Fruit fly (Drosophila melanogaster) whole organism, adult: Measurements from ENCODE around the gene Porin2.

Source experiments
- CG11617 ChIP-seq: fragments of 200-800 bp; sonication (Bioruptor generic); optimal IDR thresholded peaks from 2 replicates; lab custom pipeline; 2017; ENCODE audit warnings: mild to moderate bottlenecking, missing biosample characterization, missing genetic modification reagents, missing genetic modification characterization
- CG14711 ChIP-seq: fragments of 200-800 bp; sonication (Bioruptor generic); optimal IDR thresholded peaks from 2 replicates; lab custom pipeline; 2018; ENCODE audit warnings: missing biosample characterization, mild to moderate bottlenecking, missing genetic modification characterization, moderate library complexity
- CG1620 ChIP-seq: fragments of 200-800 bp; sonication (Bioruptor generic); optimal IDR thresholded peaks from 2 replicates; lab custom pipeline; 2016; ENCODE audit warnings: missing biosample characterization, missing genetic modification characterization
- CG33017 ChIP-seq: fragments of 200-800 bp; sonication (Bioruptor generic); optimal IDR thresholded peaks from 2 replicates; lab custom pipeline; 2018; ENCODE audit warnings: missing biosample characterization, mild to moderate bottlenecking, missing genetic modification characterization, moderate library complexity
- CG5204 ChIP-seq: fragments of 200-800 bp; sonication (Bioruptor generic); optimal IDR thresholded peaks from 2 replicates; lab custom pipeline; 2016; ENCODE audit warnings: missing biosample characterization, missing genetic modification characterization
- CG7101 ChIP-seq: fragments of 200-800 bp; sonication (Bioruptor generic); optimal IDR thresholded peaks from 2 replicates; lab custom pipeline; 2018; ENCODE audit warnings: missing biosample characterization, mild to moderate bottlenecking, missing genetic modification characterization, moderate library complexity
- Clk ChIP-seq: fragments of 200-800 bp; sonication (Bioruptor generic); optimal IDR thresholded peaks from 2 replicates; lab custom pipeline; 2017; ENCODE audit warnings: missing biosample characterization, missing genetic modification characterization
- Crg-1 ChIP-seq: fragments of 200-800 bp; sonication (Bioruptor generic); optimal IDR thresholded peaks from 2 replicates; lab custom pipeline; 2016; ENCODE audit warnings: missing biosample characterization, missing genetic modification characterization
- bab1 ChIP-seq: fragments of 200-800 bp; sonication (Bioruptor generic); optimal IDR thresholded peaks from 3 replicates; lab custom pipeline; 2019; ENCODE audit warnings: missing biosample characterization, mild to moderate bottlenecking, missing genetic modification characterization, moderate library complexity
- cic ChIP-seq: fragments of 200-800 bp; sonication (Bioruptor generic); optimal IDR thresholded peaks from 2 replicates; lab custom pipeline; 2017; ENCODE audit warnings: missing biosample characterization, mild to moderate bottlenecking, missing genetic modification characterization, moderate library complexity
- kay ChIP-seq: fragments of 200-800 bp; sonication (Bioruptor generic); peaks from one replicate; lab custom pipeline; 2016; ENCODE audit warnings: missing biosample characterization, missing genetic modification characterization, borderline replicate concordance
- pad ChIP-seq: fragments of 200-800 bp; sonication (Bioruptor generic); optimal IDR thresholded peaks from 3 replicates; lab custom pipeline; 2017; ENCODE audit warnings: missing biosample characterization, missing genetic modification characterization, mild to moderate bottlenecking, moderate library complexity, missing genetic modification reagents
- tj ChIP-seq: fragments of 200-800 bp; sonication (Bioruptor generic); optimal IDR thresholded peaks from 3 replicates; lab custom pipeline; 2017; ENCODE audit warnings: missing biosample characterization, mild to moderate bottlenecking, missing genetic modification characterization, moderate library complexity

- TF ChIP-seq CG14711: peak; percentile 35
- peak; percentile 22 for TF ChIP-seq tj (GFP tag; lab: Kevin White, UChicago)
- no peak for TF ChIP-seq pad (GFP tag; lab: Kevin White, UChicago)
- TF ChIP-seq Clk (GFP tag; lab: Kevin White, UChicago): no peak
- no peak for TF ChIP-seq kay (GFP tag; lab: Kevin White, UChicago)
- no peak for TF ChIP-seq CG7101 (tag; lab: Kevin White, UChicago)
- TF ChIP-seq CG11617 (GFP tag; lab: Kevin White, UChicago): no peak
- no peak for TF ChIP-seq CG33017
- TF ChIP-seq CG1620 (GFP tag; lab: Kevin White, UChicago): no peak
- peak; percentile 3 for TF ChIP-seq Crg-1 (GFP tag; lab: Kevin White, UChicago)
- peak; percentile 19 for TF ChIP-seq bab1 (GFP tag; lab: Kevin White, UChicago)
- peak; percentile 31 for TF ChIP-seq cic (GFP tag; lab: Kevin White, UChicago)
- TF ChIP-seq CG5204 (GFP tag; lab: Kevin White, UChicago): no peak
Measured at dm6 chr2L:10850320-10850990, 3.6 kb upstream of the Porin2 start, which contains the start of gene porin.
